Worm (Caenorhabditis elegans) whole organism, L4 larva: ENCODE measurements around the gene pph-6.

Source experiments
- D1046.2 ChIP-seq: fragments of 200-800 bp; sonication (Bioruptor generic); IDR thresholded peaks from 2 replicates; pipeline ENCODE4 v1.3.6; 2022; ENCODE audit warnings: missing genetic modification characterization, missing compliant biosample characterization
- F49E8.2 ChIP-seq: sonication (generic microtip); optimal IDR thresholded peaks from 2 replicates; lab custom pipeline; 2016; ENCODE audit warnings: missing compliant biosample characterization, mild to moderate bottlenecking, missing genetic modification characterization, borderline replicate concordance
- R02D3.7 ChIP-seq: fragments of 150-350 bp; sonication (generic microtip); optimal IDR thresholded peaks from 3 replicates; lab custom pipeline; 2014; ENCODE audit warnings: missing biosample characterization, missing genetic modification characterization
- T20F7.1 ChIP-seq: fragments of 200-800 bp; sonication (Bioruptor generic); optimal IDR thresholded peaks from 2 replicates; lab custom pipeline; 2018; ENCODE audit warnings: mild to moderate bottlenecking, missing genetic modification characterization, missing compliant biosample characterization
- Y48G9A.11 ChIP-seq: fragments of 200-800 bp; sonication (Bioruptor generic); IDR thresholded peaks from 2 replicates; pipeline ENCODE4 v1.3.6; 2022; ENCODE audit warnings: missing genetic modification reagents, missing genetic modification characterization, missing compliant biosample characterization
- Y75B8A.6 ChIP-seq: fragments of 200-800 bp; sonication (Bioruptor generic); IDR thresholded peaks from 2 replicates; pipeline ENCODE4 v1.3.6; 2022; ENCODE audit warnings: missing genetic modification reagents, missing genetic modification characterization, missing compliant biosample characterization
- ZK337.2 ChIP-seq: fragments of 200-800 bp; sonication (Bioruptor generic); IDR thresholded peaks from 2 replicates; pipeline ENCODE4 v1.3.6; 2022; ENCODE audit warnings: missing genetic modification reagents, missing genetic modification characterization, missing compliant biosample characterization
- aha-1 ChIP-seq: fragments of 150-350 bp; peaks from one replicate; lab custom pipeline; 2014; ENCODE audit warnings: missing biosample characterization, missing genetic modification characterization
- arid-1 ChIP-seq: fragments of 200-800 bp; sonication (Bioruptor generic); conservative IDR thresholded peaks from 2 replicates; pipeline ENCODE4 v1.3.6; 2022; ENCODE audit warnings: missing genetic modification reagents, missing genetic modification characterization, missing compliant biosample characterization
- ceh-20 ChIP-seq: fragments of 200-800 bp; sonication (Bioruptor generic); IDR thresholded peaks from 2 replicates; pipeline ENCODE4 v1.3.6; 2022; ENCODE audit warnings: missing genetic modification reagents, missing genetic modification characterization, missing compliant biosample characterization
- ceh-32 ChIP-seq: sonication (generic microtip); optimal IDR thresholded peaks from 2 replicates; lab custom pipeline; 2016; ENCODE audit warnings: mild to moderate bottlenecking, missing genetic modification characterization, missing compliant biosample characterization; ENCODE audit not compliant: poor library complexity
- ceh-44 ChIP-seq: fragments of 200-800 bp; sonication (Bioruptor generic); IDR thresholded peaks from 2 replicates; pipeline ENCODE4 v1.3.6; 2022; ENCODE audit warnings: missing genetic modification reagents, missing genetic modification characterization, missing compliant biosample characterization
- ceh-82 ChIP-seq: sonication (generic microtip); optimal IDR thresholded peaks from 2 replicates; lab custom pipeline; 2017; ENCODE audit warnings: missing biosample characterization, missing genetic modification characterization
- ces-1 ChIP-seq: fragments of 150-350 bp; sonication (generic microtip); optimal IDR thresholded peaks from 4 replicates; lab custom pipeline; 2014; ENCODE audit warnings: missing biosample characterization, missing genetic modification reagents, missing genetic modification characterization
- dmd-6 ChIP-seq: fragments of 200-800 bp; sonication (Bioruptor generic); IDR thresholded peaks from 2 replicates; pipeline ENCODE4 v1.3.6; 2022; ENCODE audit warnings: missing genetic modification reagents, missing genetic modification characterization, missing compliant biosample characterization
- dmd-9 ChIP-seq: fragments of 200-800 bp; sonication (Bioruptor generic); IDR thresholded peaks from 2 replicates; pipeline ENCODE4 v1.3.6; 2022; ENCODE audit warnings: missing genetic modification reagents, missing genetic modification characterization, missing compliant biosample characterization
- egl-43 ChIP-seq: fragments of 200-800 bp; sonication (Bioruptor generic); IDR thresholded peaks from 2 replicates; pipeline ENCODE4 v1.3.6; 2022; ENCODE audit warnings: missing genetic modification reagents, missing genetic modification characterization, missing compliant biosample characterization
- hif-1 ChIP-seq, 2 experiments: sonication (generic microtip); optimal IDR thresholded peaks; 2 replicates each; lab custom pipeline; 2016 to 2017; ENCODE audit warnings: missing compliant biosample characterization in 2 of 2, missing genetic modification characterization in 2 of 2, missing genetic modification reagents in 2 of 2, missing genotype in 2 of 2, mild to moderate bottlenecking in 1 of 2
- hlh-30 ChIP-seq: sonication (generic microtip); optimal IDR thresholded peaks from 2 replicates; lab custom pipeline; 2017; ENCODE audit warnings: antibody characterized with exemption, mild to moderate bottlenecking, missing genetic modification characterization, missing compliant biosample characterization; ENCODE audit not compliant: insufficient read depth
- hmg-1.1 ChIP-seq: fragments of 200-800 bp; sonication (Bioruptor generic); IDR thresholded peaks from 2 replicates; pipeline ENCODE4 v1.3.6; 2022; ENCODE audit warnings: missing genetic modification reagents, missing genetic modification characterization, missing compliant biosample characterization
- jun-1 ChIP-seq: fragments of 150-350 bp; optimal IDR thresholded peaks from 2 replicates; lab custom pipeline; 2014; ENCODE audit warnings: missing biosample characterization, missing genetic modification reagents, missing genetic modification characterization
- lim-7 ChIP-seq: fragments of 200-800 bp; sonication (Bioruptor generic); IDR thresholded peaks from 2 replicates; pipeline ENCODE4 v1.3.6; 2022; ENCODE audit warnings: missing genetic modification characterization, missing compliant biosample characterization
- lin-15B ChIP-seq: fragments of 150-350 bp; sonication (generic microtip); optimal IDR thresholded peaks from 3 replicates; lab custom pipeline; 2014; ENCODE audit warnings: missing biosample characterization, missing genetic modification characterization
- lin-38 ChIP-seq: fragments of 200-800 bp; sonication (Bioruptor generic); IDR thresholded peaks from 2 replicates; pipeline ENCODE4 v1.3.6; 2022; ENCODE audit warnings: missing genetic modification reagents, missing genetic modification characterization, missing compliant biosample characterization
- lir-3 ChIP-seq: sonication (generic microtip); optimal IDR thresholded peaks from 2 replicates; lab custom pipeline; 2016; ENCODE audit warnings: mild to moderate bottlenecking, missing genetic modification characterization, missing compliant biosample characterization
- madf-5 ChIP-seq, 2 experiments: fragments of 200-800 bp; sonication (Bioruptor generic); IDR thresholded peaks; 2 replicates each; pipeline ENCODE4 v1.3.6; 2022; ENCODE audit warnings: missing compliant biosample characterization in 2 of 2, missing genetic modification characterization in 2 of 2
- mes-2 ChIP-seq: sonication (generic microtip); optimal IDR thresholded peaks from 2 replicates; lab custom pipeline; 2016; ENCODE audit warnings: missing genotype, mild to moderate bottlenecking, missing genetic modification characterization, missing compliant biosample characterization; ENCODE audit not compliant: poor library complexity, severe bottlenecking
- mxl-3 ChIP-seq: fragments of 200-800 bp; sonication (Bioruptor generic); optimal IDR thresholded peaks from 2 replicates; lab custom pipeline; 2018; ENCODE audit warnings: mild to moderate bottlenecking, missing genetic modification characterization, missing compliant biosample characterization
- nhr-111 ChIP-seq: fragments of 200-800 bp; sonication (Bioruptor generic); optimal IDR thresholded peaks from 2 replicates; lab custom pipeline; 2018; ENCODE audit warnings: mild to moderate bottlenecking, missing genetic modification characterization, missing compliant biosample characterization
- nhr-28 ChIP-seq: fragments of 150-350 bp; optimal IDR thresholded peaks from 2 replicates; lab custom pipeline; 2014; ENCODE audit warnings: missing biosample characterization, missing genetic modification characterization
- nhr-41 ChIP-seq: fragments of 200-800 bp; sonication (Bioruptor generic); IDR thresholded peaks from 2 replicates; pipeline ENCODE4 v1.3.6; 2022; ENCODE audit warnings: missing genetic modification reagents, missing genetic modification characterization, missing compliant biosample characterization
- nhr-42 ChIP-seq: fragments of 200-800 bp; sonication (Bioruptor generic); IDR thresholded peaks from 2 replicates; pipeline ENCODE4 v1.3.6; 2022; ENCODE audit warnings: missing genetic modification characterization, missing compliant biosample characterization
- nhr-48 ChIP-seq: sonication (generic microtip); optimal IDR thresholded peaks from 2 replicates; lab custom pipeline; 2016; ENCODE audit warnings: mild to moderate bottlenecking, missing genetic modification characterization, missing compliant biosample characterization
- rbr-2 ChIP-seq: sonication (generic microtip); optimal IDR thresholded peaks from 2 replicates; lab custom pipeline; 2016; ENCODE audit warnings: missing genotype, missing genetic modification characterization, missing compliant biosample characterization
- snpc-1.2 ChIP-seq: fragments of 200-800 bp; sonication (Bioruptor generic); IDR thresholded peaks from 2 replicates; pipeline ENCODE4 v1.3.6; 2022; ENCODE audit warnings: missing genetic modification reagents, missing genetic modification characterization, missing compliant biosample characterization
- unc-130 ChIP-seq: sonication (generic microtip); optimal IDR thresholded peaks from 2 replicates; lab custom pipeline; 2016; ENCODE audit warnings: missing genetic modification reagents, missing genetic modification characterization, missing compliant biosample characterization
- vab-7 ChIP-seq: fragments of 200-800 bp; sonication (Bioruptor generic); IDR thresholded peaks from 2 replicates; pipeline ENCODE4 v1.3.6; 2022; ENCODE audit warnings: missing genetic modification reagents, missing genetic modification characterization, missing compliant biosample characterization

The pph-6 gene

ce11 chrIII:3488224-3488623 lies 26.7 kb downstream of the pph-6 start, which contains the start of gene C34C12.7:
C34C12.7 (minus strand) TSS chrIII:3488341.
- TF ChIP-seq nhr-48 (tag; lab: Kevin White, UChicago): no peak
- peak; percentile 13 for TF ChIP-seq nhr-28 (tag; lab: Kevin White, UChicago)

- no peak for TF ChIP-seq aha-1 (tag; lab: Kevin White, UChicago)
- no peak for TF ChIP-seq lin-38 (GFP tag; lab: Robert Waterston, UW)
- TF ChIP-seq R02D3.7: no peak
- no peak for TF ChIP-seq dmd-6
- no peak for TF ChIP-seq Y75B8A.6 (GFP tag; lab: Robert Waterston, UW)
- no peak for TF ChIP-seq ZK337.2 (GFP tag; lab: Robert Waterston, UW)
- TF ChIP-seq vab-7: no peak
- no peak for TF ChIP-seq ceh-20 (GFP tag; lab: Robert Waterston, UW)
Observed at ce11 chrIII:3493138-3493537, 31.6 kb downstream of the pph-6 start, which contains the start of gene gly-14. gly-14 (minus strand) TSS chrIII:3493238.

- no peak for TF ChIP-seq nhr-41 (GFP tag; lab: Robert Waterston, UW)
- TF ChIP-seq mxl-3 (GFP tag; lab: Kevin White, UChicago): no peak
- TF ChIP-seq Y75B8A.6 (GFP tag; lab: Robert Waterston, UW): no peak
- TF ChIP-seq snpc-1.2 (GFP tag; lab: Robert Waterston, UW): no peak
- TF ChIP-seq hlh-30: no peak
- no peak for TF ChIP-seq mes-2 (tag; lab: Kevin White, UChicago)
- TF ChIP-seq nhr-42 (GFP tag; lab: Robert Waterston, UW): no peak
- TF ChIP-seq egl-43 (GFP tag; lab: Robert Waterston, UW): no peak
- TF ChIP-seq lin-15B (tag; lab: Kevin White, UChicago): no peak
- no peak for TF ChIP-seq madf-5 (GFP tag; IDR thresholded peaks at IDR 0.05; lab: Robert Waterston, UW)
- TF ChIP-seq ceh-32 (tag; lab: Kevin White, UChicago): no peak
Observed at ce11 chrIII:3498957-3499356, 37.5 kb downstream of the pph-6 start, which contains the start of gene M01F1.9. M01F1.9 (minus strand) TSS chrIII:3499057.

- TF ChIP-seq ces-1 (GFP tag; lab: Kevin White, UChicago) (no peak), D1046.2 (GFP tag; lab: Robert Waterston, UW) (0 out of 2 replicates have a peak, but pooled peaks have one; percentile 22), F49E8.2 (tag; lab: Kevin White, UChicago) (peak; percentile 3), arid-1 (GFP tag; lab: Robert Waterston, UW) (peak; percentile 56; the same call in 1 of the 2 replicates), vab-7 (peak; percentile 72), hmg-1.1 (peak; percentile 51; the same call in 1 of the 2 replicates), jun-1 (no peak), egl-43 (GFP tag; lab: Robert Waterston, UW) (0 out of 2 replicates have a peak, but pooled peaks have one; percentile 32), rbr-2 (tag; lab: Kevin White, UChicago) (peak; percentile 23), mes-2 (tag; lab: Kevin White, UChicago) (peak; percentile 89), dmd-6 (peak; percentile 37; the same call in 1 of the 2 replicates), lir-3 (tag; lab: Kevin White, UChicago) (no peak), ceh-44 (GFP tag; lab: Robert Waterston, UW) (peak; percentile 54; the same call in 1 of the 2 replicates), nhr-111 (GFP tag; lab: Kevin White, UChicago) (no peak), ceh-20 (GFP tag; lab: Robert Waterston, UW) (peak; percentile 78), Y48G9A.11 (GFP tag; lab: Robert Waterston, UW) (peak; percentile 85), ZK337.2 (GFP tag; lab: Robert Waterston, UW) (peak; percentile 22; the same call in 1 of the 2 replicates), lin-38 (GFP tag; lab: Robert Waterston, UW) (peak; percentile 71), aha-1 (tag; lab: Kevin White, UChicago) (peak; percentile 45), T20F7.1 (GFP tag; lab: Kevin White, UChicago) (peak; percentile 42), dmd-9 (GFP tag; lab: Robert Waterston, UW) (0 out of 2 replicates have a peak, but pooled peaks have one; percentile 45), nhr-48 (tag; lab: Kevin White, UChicago) (no peak), hif-1 (tag; optimal IDR thresholded peaks at IDR 0.05; lab: Kevin White, UChicago) (peak in 1 of 2 experiments; percentile 71), unc-130 (GFP tag; lab: Kevin White, UChicago) (peak; percentile 61), lin-15B (tag; lab: Kevin White, UChicago) (no peak), ceh-82 (no peak), mxl-3 (GFP tag; lab: Kevin White, UChicago) (no peak), lim-7 (peak; percentile 48; the same call in 1 of the 2 replicates)
Observed at ce11 chrIII:3499850-3500249, 38.3 kb downstream of the pph-6 start.
